Fruit fly (Drosophila melanogaster) Kc167 (cell line): Measurements from ENCODE around the gene kek5.

ENCODE experiments used
- Myc ChIP-seq: fragments of >200 bp; optimal IDR thresholded peaks from 2 replicates; lab custom pipeline; 2017; ENCODE audit warnings: missing external identifiers
- Sin3A ChIP-seq: fragments of >200 bp; optimal IDR thresholded peaks from 2 replicates; lab custom pipeline; 2018; ENCODE audit warnings: missing external identifiers
- h ChIP-seq: fragments of >200 bp; optimal IDR thresholded peaks from 3 replicates; lab custom pipeline; 2018; ENCODE audit warnings: missing external identifiers
- insv ChIP-seq: fragments of >200 bp; optimal IDR thresholded peaks from 3 replicates; lab custom pipeline; 2018; ENCODE audit warnings: missing external identifiers
- psq ChIP-seq: fragments of >200 bp; optimal IDR thresholded peaks from 2 replicates; lab custom pipeline; 2017; ENCODE audit warnings: missing external identifiers
- ttk ChIP-seq: sonication (Bioruptor generic); optimal IDR thresholded peaks from 2 replicates; lab custom pipeline; 2017; ENCODE audit warnings: missing external identifiers

The kek5 gene

dm6 chrX:19405508-19405907, 52.5 kb downstream of the kek5 start:
- no peak for TF ChIP-seq Sin3A (lab: Kevin White, UChicago)
- no peak for TF ChIP-seq Myc (lab: Kevin White, UChicago)
- no peak for TF ChIP-seq insv (lab: Kevin White, UChicago)
- TF ChIP-seq psq = no peak
- no peak for TF ChIP-seq ttk (lab: Kevin White, UChicago)
- TF ChIP-seq h = no peak

dm6 chrX:19415231-19415630, 62.2 kb downstream of the kek5 start:
- no peak for TF ChIP-seq Sin3A (lab: Kevin White, UChicago)
- no peak for TF ChIP-seq h
- TF ChIP-seq insv (lab: Kevin White, UChicago) = no peak
- no peak for TF ChIP-seq psq
- no peak for TF ChIP-seq ttk (lab: Kevin White, UChicago)
- no peak for TF ChIP-seq Myc (lab: Kevin White, UChicago)

DNA sequence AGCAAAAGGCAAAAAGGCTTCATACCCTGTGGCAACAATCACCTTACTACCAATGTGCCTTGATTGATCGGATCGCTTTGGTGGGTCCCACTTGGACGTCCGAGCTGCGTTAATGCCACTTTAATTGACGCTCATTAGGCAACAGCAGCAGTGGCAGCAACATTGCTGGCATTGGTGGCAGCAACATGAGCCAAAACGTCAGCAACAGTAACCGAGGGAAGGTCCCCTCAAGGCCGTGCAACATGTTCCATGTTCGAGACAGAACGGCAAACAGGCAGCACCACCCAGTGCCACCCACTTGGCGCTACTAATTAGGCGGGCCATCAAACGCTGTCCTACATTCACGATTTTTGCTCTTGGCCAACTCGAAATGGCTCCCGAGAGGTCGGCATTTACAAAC, 67.3 kb downstream of the kek5 start:
- TF ChIP-seq insv (lab: Kevin White, UChicago) (no peak), ttk (lab: Kevin White, UChicago) (no peak), Sin3A (lab: Kevin White, UChicago) (no peak), psq (no peak), Myc (lab: Kevin White, UChicago) (no peak), h (no peak)

DNA sequence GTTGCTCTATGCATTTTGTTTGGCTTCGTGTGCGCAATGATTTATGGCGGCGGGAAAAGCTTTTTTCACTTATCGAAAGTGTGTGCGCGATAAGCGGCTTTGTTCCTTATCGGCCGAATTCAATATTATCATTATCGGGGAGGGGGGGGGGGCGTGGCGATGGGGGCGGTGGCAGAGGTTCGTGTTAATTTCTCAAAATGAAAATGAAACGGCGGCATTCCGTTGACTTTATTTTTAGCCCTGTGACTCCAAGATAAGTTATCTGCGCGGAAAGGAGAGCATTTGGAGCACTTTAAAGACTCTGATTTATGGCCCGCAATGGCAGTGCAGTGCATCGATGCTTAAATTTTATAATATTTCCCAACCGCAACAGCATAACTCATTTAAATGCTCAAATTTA, 68.9 kb downstream of the kek5 start:
- TF ChIP-seq ttk (lab: Kevin White, UChicago) (no peak), Sin3A (lab: Kevin White, UChicago) (no peak), insv (lab: Kevin White, UChicago) (no peak), psq (no peak), h (no peak), Myc (lab: Kevin White, UChicago) (no peak)

dm6 chrX:19429243-19429642, 76.3 kb downstream of the kek5 start:
- no peak for TF ChIP-seq h
- TF ChIP-seq psq = no peak
- no peak for TF ChIP-seq insv (lab: Kevin White, UChicago)
- TF ChIP-seq ttk (lab: Kevin White, UChicago) = no peak
- TF ChIP-seq Myc (lab: Kevin White, UChicago) = no peak
- no peak for TF ChIP-seq Sin3A (lab: Kevin White, UChicago)

DNA sequence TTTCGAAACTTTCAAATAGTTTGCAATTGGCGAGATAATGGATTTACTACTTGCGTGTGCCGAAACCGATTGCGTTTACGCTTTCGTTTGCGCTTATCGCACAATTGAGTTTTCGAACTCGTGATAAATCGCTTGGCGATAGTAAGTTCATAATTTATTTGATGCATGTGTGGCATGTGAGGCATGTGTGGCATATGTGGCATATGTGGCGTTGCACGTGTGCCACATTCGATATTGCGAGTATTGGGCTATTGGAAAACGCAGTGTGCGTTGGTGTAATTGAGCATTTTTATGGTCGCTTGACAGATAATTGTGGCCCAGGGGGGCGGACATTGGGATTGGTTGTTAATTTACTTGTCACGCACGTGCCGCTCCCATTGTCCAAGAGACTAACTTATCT, 80.8 kb downstream of the kek5 start:
- no peak for TF ChIP-seq h
- no peak for TF ChIP-seq psq
- TF ChIP-seq Myc (lab: Kevin White, UChicago) = no peak
- no peak for TF ChIP-seq ttk (lab: Kevin White, UChicago)
- no peak for TF ChIP-seq insv (lab: Kevin White, UChicago)
- TF ChIP-seq Sin3A (lab: Kevin White, UChicago) = no peak

dm6 chrX:19448297-19448696, 95.3 kb downstream of the kek5 start:
- TF ChIP-seq Sin3A (lab: Kevin White, UChicago) (no peak), insv (lab: Kevin White, UChicago) (no peak), ttk (lab: Kevin White, UChicago) (no peak), h (no peak), psq (no peak), Myc (lab: Kevin White, UChicago) (no peak)

dm6 chrX:19453138-19453537, 100.2 kb downstream of the kek5 start:
- TF ChIP-seq Sin3A (lab: Kevin White, UChicago) (no peak), insv (lab: Kevin White, UChicago) (no peak), Myc (lab: Kevin White, UChicago) (no peak), h (no peak), ttk (lab: Kevin White, UChicago) (no peak), psq (no peak)

DNA sequence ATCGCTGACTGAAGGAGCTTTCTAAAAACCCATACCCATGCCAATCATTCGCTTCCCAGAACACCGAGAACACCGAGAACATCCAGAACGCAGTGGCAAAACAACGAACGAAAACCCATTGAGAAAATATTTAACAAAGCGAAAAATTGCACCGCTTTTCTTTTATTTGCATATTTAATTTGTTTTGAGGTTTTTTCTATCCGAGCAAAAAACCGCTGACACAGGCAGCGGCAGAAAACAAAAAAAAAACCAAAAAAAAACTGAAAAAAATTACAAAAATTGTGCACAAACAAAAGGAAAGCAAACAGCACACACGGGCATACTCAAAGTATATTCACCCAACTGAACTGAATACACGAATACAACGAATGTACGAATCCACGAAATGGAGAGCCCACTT, 108.6 kb downstream of the kek5 start:
- TF ChIP-seq Myc (lab: Kevin White, UChicago) (no peak), h (no peak), insv (lab: Kevin White, UChicago) (no peak), Sin3A (lab: Kevin White, UChicago) (no peak), ttk (lab: Kevin White, UChicago) (no peak), psq (no peak)

DNA sequence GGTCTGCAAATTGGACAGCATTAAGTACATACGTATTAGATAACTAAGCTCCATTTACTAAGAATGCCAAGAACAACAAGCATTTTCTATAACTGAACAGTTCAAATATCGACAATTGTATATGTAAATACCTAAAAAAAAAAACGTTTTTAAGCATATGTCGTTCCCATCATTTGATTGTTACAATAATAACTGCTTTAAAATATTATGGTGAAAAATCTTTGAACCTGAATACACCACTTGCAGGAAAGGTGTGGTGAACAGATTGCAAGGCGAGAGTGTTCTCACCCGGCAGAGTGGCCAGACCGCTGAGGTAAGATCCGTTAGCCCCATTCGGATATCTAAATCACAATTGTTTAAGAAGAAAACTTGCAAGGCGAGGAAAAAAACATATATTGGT, 121.8 kb downstream of the kek5 start, which contains the start of gene narya:
Gene narya (plus strand): TSS at position 301 of the 400 bp plus-strand sequence.
- TF ChIP-seq ttk (lab: Kevin White, UChicago) (no peak), Sin3A (lab: Kevin White, UChicago) (no peak)

DNA sequence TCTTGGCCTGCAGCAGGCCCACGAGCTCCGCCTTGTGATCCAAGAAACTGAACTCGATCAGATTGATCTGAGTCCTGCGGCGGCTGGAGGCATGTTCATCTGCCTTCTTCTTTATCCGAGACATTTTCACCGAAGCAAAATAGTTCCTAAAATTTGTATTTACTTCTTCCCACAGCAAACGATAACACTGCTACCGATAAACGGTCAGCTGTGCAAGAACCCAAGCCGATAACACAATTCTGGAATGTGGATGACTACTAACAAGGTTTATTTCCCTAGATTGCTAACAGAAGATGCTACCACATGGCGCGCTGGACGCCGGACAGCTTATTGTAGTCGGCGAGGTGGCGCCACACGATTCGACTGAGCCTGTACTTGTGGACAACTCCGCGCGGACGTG, 126.2 kb downstream of the kek5 start, which contains the start of gene CG32533:
Gene CG32533 (minus strand): TSS at position 278 of the 400 bp plus-strand sequence.
- no peak for TF ChIP-seq ttk (lab: Kevin White, UChicago)
- TF ChIP-seq insv (lab: Kevin White, UChicago) = no peak
- no peak for TF ChIP-seq psq
- no peak for TF ChIP-seq Myc (lab: Kevin White, UChicago)
- TF ChIP-seq Sin3A (lab: Kevin White, UChicago) = no peak
- TF ChIP-seq h = no peak

dm6 chrX:19479869-19480326, 126.9 kb downstream of the kek5 start, which contains the start of the genes Naa15-16 and mRpS14:
TSS of gene Naa15-16 (plus strand) at chrX:19479984.
TSS of gene mRpS14 (minus strand) at chrX:19480238.
- no peak for TF ChIP-seq h
- TF ChIP-seq psq = no peak
- TF ChIP-seq ttk (lab: Kevin White, UChicago) = no peak
- no peak for TF ChIP-seq insv (lab: Kevin White, UChicago)
- no peak for TF ChIP-seq Myc (lab: Kevin White, UChicago)
- no peak for TF ChIP-seq Sin3A (lab: Kevin White, UChicago)
